Fruit fly (Drosophila melanogaster): ENCODE data around the gene Sqor.

dm6 chr3L:4264963-4265362 is 25.0 kb downstream of the Sqor start:
- TF ChIP-seq Sin3A (optimal IDR thresholded peaks at IDR 0.05) (no peak), psq (optimal IDR thresholded peaks at IDR 0.05) (no peak)

All from Kc167 (cell line).